Fruit fly (Drosophila melanogaster) whole organism, prepupa: ENCODE results near the gene sa.

Experiments
- CG10631 ChIP-seq: fragments of 200-800 bp; sonication (Bioruptor generic); optimal IDR thresholded peaks from 2 replicates; lab custom pipeline; 2016; ENCODE audit warnings: missing biosample characterization, missing genetic modification characterization
- CG11902 ChIP-seq: fragments of 200-800 bp; sonication (Bioruptor generic); optimal IDR thresholded peaks from 3 replicates; lab custom pipeline; 2016; ENCODE audit warnings: missing biosample characterization, missing genetic modification characterization
- CG15336 ChIP-seq: fragments of 200-800 bp; sonication (Bioruptor generic); IDR thresholded peaks from 2 replicates; pipeline ENCODE4 v1.3.6; 2022; ENCODE audit warnings: missing biosample characterization, missing genetic modification characterization
- CG16779 ChIP-seq: fragments of 200-800 bp; sonication (Bioruptor generic); optimal IDR thresholded peaks from 3 replicates; lab custom pipeline; 2017; ENCODE audit warnings: missing biosample characterization, mild to moderate bottlenecking, missing genetic modification characterization
- CG32006 ChIP-seq: fragments of 200-800 bp; sonication (Bioruptor generic); optimal IDR thresholded peaks from 3 replicates; lab custom pipeline; 2017; ENCODE audit warnings: missing biosample characterization, mild to moderate bottlenecking, missing genetic modification characterization
- CG6163 ChIP-seq: fragments of 200-800 bp; sonication (Bioruptor generic); IDR thresholded peaks from 3 replicates; pipeline ENCODE4 v1.3.6; 2022; ENCODE audit warnings: missing biosample characterization, missing genetic modification characterization
- CG6276 ChIP-seq: fragments of 200-800 bp; sonication (Bioruptor generic); optimal IDR thresholded peaks from 2 replicates; lab custom pipeline; 2017; ENCODE audit warnings: missing biosample characterization, mild to moderate bottlenecking, missing genetic modification characterization
- CG6792 ChIP-seq: fragments of 200-800 bp; sonication (Bioruptor generic); optimal IDR thresholded peaks from 3 replicates; lab custom pipeline; 2016; ENCODE audit warnings: missing biosample characterization, missing genetic modification characterization
- CG6808 ChIP-seq: fragments of 200-800 bp; sonication (Bioruptor generic); optimal IDR thresholded peaks from 3 replicates; lab custom pipeline; 2017; ENCODE audit warnings: missing biosample characterization, missing genetic modification characterization, mild to moderate bottlenecking, moderate library complexity, missing genetic modification reagents
- CG7368 ChIP-seq: fragments of 200-800 bp; sonication (Bioruptor generic); optimal IDR thresholded peaks from 3 replicates; lab custom pipeline; 2016; ENCODE audit warnings: missing biosample characterization, missing genetic modification characterization
- CG8319 ChIP-seq: fragments of 200-800 bp; sonication (Bioruptor generic); optimal IDR thresholded peaks from 3 replicates; lab custom pipeline; 2016; ENCODE audit warnings: missing biosample characterization, missing genetic modification characterization
- Eip78C ChIP-seq: fragments of 200-800 bp; sonication (Bioruptor generic); peaks from one replicate; lab custom pipeline; 2016; ENCODE audit warnings: missing biosample characterization, missing genetic modification characterization
- Ets21C ChIP-seq: fragments of 200-800 bp; sonication (Bioruptor generic); optimal IDR thresholded peaks from 3 replicates; lab custom pipeline; 2016; ENCODE audit warnings: missing biosample characterization, missing genetic modification characterization
- Gug ChIP-seq: fragments of 200-800 bp; sonication (Bioruptor generic); IDR thresholded peaks from 2 replicates; pipeline ENCODE4 v1.3.6; 2022; ENCODE audit warnings: missing biosample characterization, missing genetic modification characterization
- Hr38 ChIP-seq: sonication (Bioruptor generic); optimal IDR thresholded peaks from 2 replicates; lab custom pipeline; 2016; ENCODE audit warnings: missing biosample characterization, missing genetic modification characterization
- Hr4 ChIP-seq: fragments of 200-800 bp; sonication (Bioruptor generic); optimal IDR thresholded peaks from 3 replicates; lab custom pipeline; 2016; ENCODE audit warnings: missing biosample characterization, missing genetic modification characterization
- Sox14 ChIP-seq: fragments of 200-800 bp; sonication (Bioruptor generic); optimal IDR thresholded peaks from 3 replicates; lab custom pipeline; 2016; ENCODE audit warnings: missing biosample characterization, missing genetic modification characterization
- Sox15 ChIP-seq: fragments of 200-800 bp; sonication (Bioruptor generic); optimal IDR thresholded peaks from 3 replicates; lab custom pipeline; 2016; ENCODE audit warnings: missing biosample characterization, missing genetic modification characterization
- acj6 ChIP-seq: fragments of 200-800 bp; sonication (Bioruptor generic); optimal IDR thresholded peaks from 3 replicates; lab custom pipeline; 2016; ENCODE audit warnings: missing biosample characterization, missing genetic modification characterization
- cyc ChIP-seq: fragments of 200-800 bp; sonication (Bioruptor generic); optimal IDR thresholded peaks from 3 replicates; lab custom pipeline; 2016; ENCODE audit warnings: missing biosample characterization, missing genetic modification characterization
- dsx ChIP-seq: fragments of 200-800 bp; optimal IDR thresholded peaks from 3 replicates; lab custom pipeline; 2019; ENCODE audit warnings: missing biosample characterization, mild to moderate bottlenecking, missing genetic modification characterization, moderate library complexity; ENCODE audit not compliant: poor library complexity, severe bottlenecking
- eg ChIP-seq: fragments of 200-800 bp; sonication (Bioruptor generic); IDR thresholded peaks from 3 replicates; pipeline ENCODE4 v1.3.6; 2022; ENCODE audit warnings: missing biosample characterization, missing genetic modification characterization
- fd85E ChIP-seq: fragments of 200-800 bp; sonication (Bioruptor generic); optimal IDR thresholded peaks from 3 replicates; lab custom pipeline; 2016; ENCODE audit warnings: missing biosample characterization, missing genetic modification characterization
- fkh ChIP-seq: fragments of 200-800 bp; sonication (Bioruptor generic); optimal IDR thresholded peaks from 3 replicates; lab custom pipeline; 2017; ENCODE audit warnings: missing biosample characterization, mild to moderate bottlenecking, missing genetic modification characterization, moderate library complexity
- lz ChIP-seq: fragments of 200-800 bp; sonication (Bioruptor generic); optimal IDR thresholded peaks from 3 replicates; lab custom pipeline; 2016; ENCODE audit warnings: missing biosample characterization, missing genetic modification characterization
- salr ChIP-seq, 2 experiments: fragments of 200-800 bp; sonication (Bioruptor generic); optimal IDR thresholded peaks; 3 replicates each; lab custom pipeline; 2016 to 2018; ENCODE audit warnings: missing biosample characterization in 2 of 2, missing genetic modification characterization in 2 of 2, mild to moderate bottlenecking in 1 of 2
- spab ChIP-seq: fragments of 200-800 bp; sonication (Bioruptor generic); optimal IDR thresholded peaks from 2 replicates; lab custom pipeline; 2017; ENCODE audit warnings: missing biosample characterization, mild to moderate bottlenecking, missing genetic modification characterization, missing genetic modification reagents
- topi ChIP-seq: fragments of 200-800 bp; sonication (Bioruptor generic); optimal IDR thresholded peaks from 3 replicates; lab custom pipeline; 2016; ENCODE audit warnings: missing biosample characterization, missing genetic modification characterization
- vri ChIP-seq: fragments of 200-800 bp; sonication (Bioruptor generic); optimal IDR thresholded peaks from 3 replicates; lab custom pipeline; 2016; ENCODE audit warnings: missing biosample characterization, mild to moderate bottlenecking, missing genetic modification characterization

Gene sa

DNA sequence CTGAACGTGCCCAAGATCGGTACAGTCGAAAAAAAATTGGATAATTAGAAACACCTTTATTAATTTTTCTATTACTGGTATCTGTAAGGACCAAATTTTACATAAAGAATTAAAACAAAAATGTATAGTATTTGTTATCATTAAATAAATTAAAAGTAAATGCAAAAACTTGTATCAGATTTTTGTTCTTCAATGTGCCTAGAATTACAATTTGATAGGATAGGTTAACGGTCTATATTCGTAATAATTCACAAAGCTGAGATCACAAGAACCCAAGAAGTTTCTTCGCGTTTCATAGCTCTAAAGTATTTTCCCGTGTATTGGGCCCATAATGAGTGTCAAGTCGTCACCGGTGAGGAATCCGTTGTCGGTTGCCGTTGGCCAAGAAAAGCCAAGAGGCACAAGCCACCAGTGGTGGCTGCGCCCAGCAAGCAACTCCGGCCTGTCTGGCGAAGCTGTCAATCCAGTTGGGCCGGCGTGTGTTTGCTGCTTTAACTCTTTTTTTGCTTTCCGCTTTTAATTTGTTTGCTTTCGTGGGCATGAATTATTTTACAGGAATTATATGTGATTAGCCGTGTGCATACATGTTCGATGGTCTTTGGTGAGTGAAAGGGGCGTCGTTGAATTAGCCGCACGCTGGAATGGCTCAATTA is 11.5 kb upstream of the sa start (continued):
- peak; percentile 65 for TF ChIP-seq dsx (GFP tag; lab: Kevin White, UChicago)
- TF ChIP-seq CG16779 (tag; lab: Kevin White, UChicago), result peak; percentile 10
- peak; percentile 46; the same call in 2 of the 3 replicates for TF ChIP-seq CG6163 (GFP tag; lab: Robert Waterston, UW)
- TF ChIP-seq CG6792 (GFP tag; lab: Kevin White, UChicago), result peak; percentile 72
- TF ChIP-seq Hr4 (GFP tag; lab: Kevin White, UChicago), result peak; percentile 70
- TF ChIP-seq salr (GFP tag; optimal IDR thresholded peaks at IDR 0.05; lab: Kevin White, UChicago), result peak in 1 of 2 experiments; percentile 71
- no peak for TF ChIP-seq vri
- TF ChIP-seq lz (GFP tag; lab: Kevin White, UChicago), result peak; percentile 51
- TF ChIP-seq fd85E, result no peak

DNA sequence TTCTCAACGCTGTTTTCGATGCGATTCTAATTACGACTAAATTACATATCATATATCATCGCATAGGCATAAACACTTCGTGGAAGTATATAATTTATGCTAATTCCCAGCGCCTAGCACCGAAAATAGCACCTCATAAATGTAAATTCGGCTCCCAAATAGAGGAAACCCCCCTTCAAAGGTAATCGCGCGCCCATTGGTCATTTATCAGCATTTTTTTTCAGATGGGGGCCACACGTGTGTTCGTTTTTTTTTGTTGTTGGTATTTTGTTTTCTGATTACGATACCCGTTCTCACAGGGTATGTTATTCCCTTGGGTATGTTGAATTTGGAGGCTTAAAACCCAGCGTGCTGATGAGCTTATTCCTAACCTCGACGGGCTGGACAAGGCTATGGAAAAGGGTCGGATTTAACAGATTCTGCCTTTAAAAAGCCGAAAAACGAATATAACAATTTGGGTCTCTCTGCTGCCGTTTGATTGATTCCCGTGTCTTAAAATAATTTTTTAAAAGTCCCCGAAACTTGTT is 10.4 kb upstream of the sa start:
- TF ChIP-seq fkh (GFP tag; lab: Kevin White, UChicago), result no peak
- TF ChIP-seq topi (GFP tag; lab: Kevin White, UChicago), result no peak
- TF ChIP-seq Ets21C (GFP tag; lab: Kevin White, UChicago), result no peak
- TF ChIP-seq eg (GFP tag; lab: Robert Waterston, UW), result no peak
- TF ChIP-seq acj6 (GFP tag; lab: Kevin White, UChicago), result no peak
- no peak for TF ChIP-seq spab (GFP tag; lab: Kevin White, UChicago)
- no peak for TF ChIP-seq salr (GFP tag; optimal IDR thresholded peaks at IDR 0.05; lab: Kevin White, UChicago)

DNA sequence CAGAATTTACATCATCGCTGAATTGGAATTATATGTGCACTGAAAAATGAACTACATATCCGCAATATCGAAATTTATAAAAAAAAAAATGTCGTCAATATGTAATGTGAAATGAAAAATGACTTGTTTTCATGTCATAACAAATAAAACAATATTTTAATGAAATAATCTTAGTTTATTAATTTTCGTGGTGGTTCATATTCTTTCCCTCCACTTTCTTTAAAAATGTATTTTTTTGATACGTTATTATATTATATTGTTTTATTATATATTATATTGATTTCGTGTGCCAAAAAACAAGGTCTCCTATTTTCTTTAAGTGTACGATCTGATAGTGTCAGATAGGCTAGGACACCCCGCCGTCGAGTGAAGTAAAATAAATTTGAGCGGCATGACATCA is 7.8 kb upstream of the sa start:
- TF ChIP-seq dsx (GFP tag; lab: Kevin White, UChicago) (no peak), CG8319 (GFP tag; lab: Kevin White, UChicago) (no peak), eg (GFP tag; lab: Robert Waterston, UW) (0 out of 3 replicates have a peak, but pooled peaks have one; percentile 13), Gug (GFP tag; lab: Robert Waterston, UW) (peak; percentile 11; the same call in 1 of the 2 replicates), Eip78C (GFP tag; lab: Kevin White, UChicago) (peak; percentile 53)

DNA sequence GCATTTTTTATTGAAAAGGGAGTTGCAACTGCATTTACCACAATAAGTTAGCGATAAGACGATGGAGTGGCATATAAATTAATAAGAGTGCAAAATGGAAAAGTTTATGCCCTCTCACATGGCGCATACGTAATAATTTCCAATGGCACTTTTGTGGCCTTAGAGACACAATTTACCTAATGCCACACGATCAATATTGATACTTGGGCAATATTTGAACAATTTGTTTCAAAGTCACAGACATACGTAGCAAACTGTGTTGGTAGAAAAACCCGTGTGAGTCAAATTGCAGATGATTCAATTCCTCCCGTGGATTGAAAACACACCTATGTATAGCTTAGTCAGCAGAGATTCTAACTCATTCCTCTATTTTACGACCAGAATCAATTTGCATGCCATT is 5.6 kb upstream of the sa start:
- TF ChIP-seq CG32006 (GFP tag; lab: Kevin White, UChicago) (no peak), Hr38 (GFP tag; lab: Kevin White, UChicago) (no peak), CG6276 (GFP tag; lab: Kevin White, UChicago) (no peak), CG15336 (GFP tag; lab: Robert Waterston, UW) (no peak), Sox14 (GFP tag; lab: Kevin White, UChicago) (no peak), cyc (GFP tag; lab: Kevin White, UChicago) (no peak), Sox15 (GFP tag; lab: Kevin White, UChicago) (no peak), fkh (GFP tag; lab: Kevin White, UChicago) (peak; percentile 24)
- TF ChIP-seq, all 60 proteins: peak for 1

DNA sequence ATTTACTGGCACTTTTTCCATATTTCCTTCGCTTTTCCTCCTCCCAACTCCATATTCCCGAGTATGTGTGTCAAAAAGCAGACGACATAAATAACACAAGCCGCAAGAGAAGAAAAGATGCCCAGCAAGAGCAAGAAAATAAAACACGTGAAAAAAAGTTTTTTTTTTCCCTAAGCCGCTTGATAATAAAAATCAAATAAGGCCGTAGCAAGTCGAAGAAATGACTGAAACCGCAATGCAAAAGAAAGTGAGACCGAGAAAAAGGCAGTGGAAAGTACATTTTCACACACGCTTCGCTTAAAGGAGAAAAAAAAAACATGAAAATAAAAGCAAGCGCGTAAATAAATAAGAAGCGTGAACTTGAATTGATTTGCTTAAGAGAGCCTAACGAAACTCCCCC is 4.0 kb downstream of the sa start:
- TF ChIP-seq CG16779 (tag; lab: Kevin White, UChicago) (no peak), CG6808 (GFP tag; lab: Kevin White, UChicago) (no peak), CG11902 (no peak), CG7368 (GFP tag; lab: Kevin White, UChicago) (no peak), fkh (GFP tag; lab: Kevin White, UChicago) (no peak)
- TF ChIP-seq, all 60 proteins: peak for 0

DNA sequence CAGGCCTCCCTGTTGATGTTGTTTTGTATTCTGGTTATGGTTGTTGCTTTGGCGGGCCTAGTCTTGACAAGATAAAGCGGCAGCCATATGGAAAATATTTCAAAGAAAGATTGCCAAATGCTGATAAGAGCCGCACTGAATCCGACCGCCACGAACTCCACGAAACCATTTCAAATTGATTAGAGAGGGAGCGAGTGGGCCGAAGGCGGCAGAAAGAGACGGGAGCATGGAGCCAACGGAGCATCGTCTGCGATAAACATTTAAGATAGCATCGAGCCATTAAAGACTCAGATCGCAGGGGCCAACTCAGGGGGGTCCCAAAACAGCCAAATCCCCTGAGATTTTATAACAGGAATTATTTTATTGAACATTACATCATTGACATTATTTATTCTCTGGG is 6.3 kb downstream of the sa start:
- TF ChIP-seq Sox14 (GFP tag; lab: Kevin White, UChicago) (no peak), CG6808 (GFP tag; lab: Kevin White, UChicago) (no peak), CG32006 (GFP tag; lab: Kevin White, UChicago) (peak; percentile 35), CG10631 (GFP tag; lab: Kevin White, UChicago) (no peak)
- TF ChIP-seq, all 60 proteins: peak for 1
